Worm (Caenorhabditis elegans) whole organism, mixed stage, embryonic: ENCODE data around the gene nhr-101.

Experiments used
- M03D4.4 ChIP-seq: sonication (generic microtip); optimal IDR thresholded peaks from 2 replicates; lab custom pipeline; 2017; ENCODE audit warnings: mild to moderate bottlenecking, missing genetic modification characterization, missing compliant biosample characterization
- bed-3 ChIP-seq: fragments of 200-800 bp; sonication (Bioruptor generic); optimal IDR thresholded peaks from 3 replicates; lab custom pipeline; 2018; ENCODE audit warnings: mild to moderate bottlenecking, missing genetic modification characterization, moderate library complexity, missing compliant biosample characterization
- blmp-1 ChIP-seq: fragments of 150-350 bp; optimal IDR thresholded peaks from 2 replicates; lab custom pipeline; 2014; ENCODE audit warnings: missing biosample characterization, missing genetic modification characterization
- ceh-39 ChIP-seq: fragments of 150-350 bp; optimal IDR thresholded peaks from 2 replicates; lab custom pipeline; 2014; ENCODE audit warnings: missing biosample characterization, missing genetic modification characterization
- ceh-43 ChIP-seq: fragments of 200-800 bp; sonication (Bioruptor generic); optimal IDR thresholded peaks from 2 replicates; lab custom pipeline; 2018; ENCODE audit warnings: mild to moderate bottlenecking, missing genetic modification characterization, moderate library complexity, missing compliant biosample characterization
- ceh-83 ChIP-seq: fragments of 200-800 bp; sonication (Bioruptor generic); optimal IDR thresholded peaks from 2 replicates; lab custom pipeline; 2018; ENCODE audit warnings: mild to moderate bottlenecking, missing genetic modification characterization, missing compliant biosample characterization
- ces-1 ChIP-seq: fragments of 150-350 bp; optimal IDR thresholded peaks from 2 replicates; lab custom pipeline; 2014; ENCODE audit warnings: missing biosample characterization, missing genetic modification reagents, missing genetic modification characterization
- cnd-1 ChIP-seq: fragments of 200-800 bp; sonication (Bioruptor generic); optimal IDR thresholded peaks from 2 replicates; lab custom pipeline; 2018; ENCODE audit warnings: mild to moderate bottlenecking, missing genetic modification characterization, missing compliant biosample characterization
- drap-1 ChIP-seq: fragments of 200-800 bp; sonication (Bioruptor generic); optimal IDR thresholded peaks from 3 replicates; lab custom pipeline; 2018; ENCODE audit warnings: mild to moderate bottlenecking, missing genetic modification characterization, missing compliant biosample characterization
- elt-1 ChIP-seq: sonication (generic microtip); optimal IDR thresholded peaks from 2 replicates; lab custom pipeline; 2017; ENCODE audit warnings: missing genetic modification characterization, mild to moderate bottlenecking, missing compliant biosample characterization, antibody characterized with exemption, moderate library complexity, borderline replicate concordance; ENCODE audit not compliant: insufficient read depth
- elt-3 ChIP-seq: fragments of 150-350 bp; optimal IDR thresholded peaks from 2 replicates; lab custom pipeline; 2014; ENCODE audit warnings: missing biosample characterization, missing genetic modification characterization
- flh-1 ChIP-seq: fragments of 200-800 bp; sonication (Bioruptor generic); optimal IDR thresholded peaks from 2 replicates; lab custom pipeline; 2018; ENCODE audit warnings: mild to moderate bottlenecking, missing genetic modification characterization, moderate library complexity, missing compliant biosample characterization
- ham-2 ChIP-seq: fragments of 200-800 bp; sonication (Bioruptor generic); optimal IDR thresholded peaks from 2 replicates; lab custom pipeline; 2018; ENCODE audit warnings: mild to moderate bottlenecking, missing genetic modification characterization, missing compliant biosample characterization
- hlh-1 ChIP-seq: fragments of 150-350 bp; optimal IDR thresholded peaks from 2 replicates; lab custom pipeline; 2014; ENCODE audit warnings: missing biosample characterization, missing genetic modification reagents, missing genetic modification characterization
- lin-13 ChIP-seq: fragments of 150-350 bp; optimal IDR thresholded peaks from 2 replicates; lab custom pipeline; 2014; ENCODE audit warnings: missing biosample characterization, missing genetic modification characterization
- lin-32 ChIP-seq: fragments of 200-800 bp; sonication (Bioruptor generic); optimal IDR thresholded peaks from 2 replicates; lab custom pipeline; 2018; ENCODE audit warnings: mild to moderate bottlenecking, missing genetic modification characterization, missing compliant biosample characterization
- lsy-2 ChIP-seq: fragments of 150-350 bp; optimal IDR thresholded peaks from 2 replicates; lab custom pipeline; 2014; ENCODE audit warnings: missing biosample characterization, missing genetic modification characterization
- mab-5 ChIP-seq: fragments of 150-350 bp; optimal IDR thresholded peaks from 2 replicates; lab custom pipeline; 2014; ENCODE audit warnings: missing biosample characterization, missing genetic modification characterization
- mep-1 ChIP-seq: fragments of 150-350 bp; optimal IDR thresholded peaks from 2 replicates; lab custom pipeline; 2017; ENCODE audit warnings: missing biosample characterization, missing genetic modification reagents, missing genetic modification characterization, inconsistent platforms
- mls-2 ChIP-seq: sonication (generic microtip); optimal IDR thresholded peaks from 2 replicates; lab custom pipeline; 2016; ENCODE audit warnings: mild to moderate bottlenecking, missing genetic modification characterization, moderate library complexity, missing compliant biosample characterization
- nhr-12 ChIP-seq: fragments of 150-350 bp; optimal IDR thresholded peaks from 2 replicates; lab custom pipeline; 2014; ENCODE audit warnings: missing biosample characterization, missing genetic modification characterization
- nhr-2 ChIP-seq: fragments of 150-350 bp; optimal IDR thresholded peaks from 2 replicates; lab custom pipeline; 2014; ENCODE audit warnings: missing biosample characterization, missing genetic modification characterization
- nhr-237 ChIP-seq: fragments of 150-350 bp; optimal IDR thresholded peaks from 2 replicates; lab custom pipeline; 2014; ENCODE audit warnings: missing biosample characterization, missing genetic modification characterization
- nhr-28 ChIP-seq: fragments of 150-350 bp; optimal IDR thresholded peaks from 2 replicates; lab custom pipeline; 2014; ENCODE audit warnings: missing biosample characterization, missing genetic modification characterization
- nhr-76 ChIP-seq: sonication (generic microtip); optimal IDR thresholded peaks from 2 replicates; lab custom pipeline; 2017; ENCODE audit warnings: missing biosample characterization, missing genetic modification characterization
- pha-4 ChIP-seq: fragments of 150-350 bp; optimal IDR thresholded peaks from 2 replicates; lab custom pipeline; 2018; ENCODE audit warnings: missing biosample characterization, missing genetic modification reagents, missing genetic modification characterization
- sem-2 ChIP-seq: fragments of 200-800 bp; sonication (Bioruptor generic); optimal IDR thresholded peaks from 2 replicates; lab custom pipeline; 2018; ENCODE audit warnings: mild to moderate bottlenecking, missing genetic modification characterization, missing compliant biosample characterization
- snpc-4 ChIP-seq: fragments of 150-350 bp; optimal IDR thresholded peaks from 2 replicates; lab custom pipeline; 2014; ENCODE audit warnings: missing biosample characterization, missing genetic modification characterization
- sptf-1 ChIP-seq: sonication (generic microtip); optimal IDR thresholded peaks from 2 replicates; lab custom pipeline; 2017; ENCODE audit warnings: mild to moderate bottlenecking, missing genetic modification characterization, moderate library complexity, missing compliant biosample characterization
- tbx-8 ChIP-seq: fragments of 200-800 bp; sonication (Bioruptor generic); optimal IDR thresholded peaks from 2 replicates; lab custom pipeline; 2018; ENCODE audit warnings: mild to moderate bottlenecking, missing genetic modification characterization, moderate library complexity, missing compliant biosample characterization
- unc-120 ChIP-seq: sonication (generic microtip); optimal IDR thresholded peaks from 2 replicates; lab custom pipeline; 2017; ENCODE audit warnings: missing genetic modification characterization, missing compliant biosample characterization; ENCODE audit not compliant: poor library complexity, severe bottlenecking
- unc-39 ChIP-seq: fragments of 150-350 bp; optimal IDR thresholded peaks from 2 replicates; lab custom pipeline; 2014; ENCODE audit warnings: missing biosample characterization, missing genetic modification characterization
- unc-62 ChIP-seq: fragments of 150-350 bp; optimal IDR thresholded peaks from 2 replicates; lab custom pipeline; 2014; ENCODE audit warnings: missing biosample characterization, missing genetic modification reagents, missing genetic modification characterization
- zip-8 ChIP-seq: fragments of 150-350 bp; optimal IDR thresholded peaks from 2 replicates; lab custom pipeline; 2014; ENCODE audit warnings: missing biosample characterization, missing genetic modification characterization
- ztf-11 ChIP-seq: fragments of 150-350 bp; optimal IDR thresholded peaks from 2 replicates; lab custom pipeline; 2014; ENCODE audit warnings: missing biosample characterization, missing genetic modification characterization

Gene nhr-101

DNA sequence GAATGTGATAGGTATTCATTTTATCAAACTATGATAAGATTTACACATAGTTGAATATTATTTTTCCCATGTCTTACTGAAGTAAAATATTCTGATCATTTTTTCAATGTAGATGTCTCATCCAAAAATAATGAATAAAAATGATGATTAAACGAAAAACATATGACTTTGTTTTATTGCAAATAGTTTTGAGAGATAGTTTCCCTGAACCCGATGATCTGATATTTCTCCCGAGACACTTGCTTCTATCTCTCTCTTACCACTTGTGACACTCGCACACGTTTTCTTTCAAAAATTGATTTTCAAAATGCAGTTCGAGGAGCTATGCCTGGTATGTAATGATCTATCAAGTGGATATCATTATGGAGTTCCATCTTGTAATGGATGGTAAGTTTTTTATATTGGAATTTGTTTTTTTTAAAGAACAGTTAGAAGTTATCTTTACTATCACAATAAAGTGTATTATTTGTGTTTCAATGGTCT is at the start of gene nhr-101, which contains the start of gene pms-2:
TSS of gene nhr-101 (plus strand) at position 308 of the 483 bp plus-strand sequence.
TSS of gene pms-2 (minus strand) at position 433 of the 483 bp plus-strand sequence.
- TF ChIP-seq M03D4.4 (tag; lab: Kevin White, UChicago) (no peak), bed-3 (GFP tag; lab: Kevin White, UChicago) (no peak), unc-120 (tag; lab: Kevin White, UChicago) (no peak), elt-3 (tag; lab: Kevin White, UChicago) (no peak), nhr-2 (no peak), snpc-4 (no peak), sptf-1 (tag; lab: Kevin White, UChicago) (no peak), ceh-39 (tag; lab: Kevin White, UChicago) (no peak), unc-39 (tag; lab: Kevin White, UChicago) (no peak), tbx-8 (no peak), lin-13 (tag; lab: Kevin White, UChicago) (no peak), lsy-2 (tag; lab: Kevin White, UChicago) (no peak), nhr-12 (no peak), lin-32 (GFP tag; lab: Kevin White, UChicago) (no peak)

ce11 chrV:11521448-11521847 is 48.8 kb upstream of the nhr-101 start, which contains the start of gene pafo-1:
TSS of gene pafo-1 (plus strand) at chrV:11521703.
- TF ChIP-seq drap-1 (GFP tag; lab: Kevin White, UChicago) (peak; percentile 49), ceh-43 (peak; percentile 44), ceh-83 (GFP tag; lab: Kevin White, UChicago) (peak; percentile 19), cnd-1 (peak; percentile 47), mep-1 (tag; lab: Kevin White, UChicago) (peak; percentile 80), lin-32 (GFP tag; lab: Kevin White, UChicago) (no peak), tbx-8 (peak; percentile 43), lin-13 (tag; lab: Kevin White, UChicago) (peak; percentile 87), hlh-1 (tag; lab: Kevin White, UChicago) (peak; percentile 57), M03D4.4 (tag; lab: Kevin White, UChicago) (peak; percentile 76), lsy-2 (tag; lab: Kevin White, UChicago) (peak; percentile 75), ceh-39 (tag; lab: Kevin White, UChicago) (peak; percentile 20), zip-8 (no peak), pha-4 (tag; lab: Kevin White, UChicago) (peak; percentile 70), sptf-1 (tag; lab: Kevin White, UChicago) (no peak), unc-120 (tag; lab: Kevin White, UChicago) (peak; percentile 28), nhr-237 (tag; lab: Kevin White, UChicago) (peak; percentile 74), sem-2 (GFP tag; lab: Kevin White, UChicago) (peak; percentile 32), elt-3 (tag; lab: Kevin White, UChicago) (no peak)

DNA sequence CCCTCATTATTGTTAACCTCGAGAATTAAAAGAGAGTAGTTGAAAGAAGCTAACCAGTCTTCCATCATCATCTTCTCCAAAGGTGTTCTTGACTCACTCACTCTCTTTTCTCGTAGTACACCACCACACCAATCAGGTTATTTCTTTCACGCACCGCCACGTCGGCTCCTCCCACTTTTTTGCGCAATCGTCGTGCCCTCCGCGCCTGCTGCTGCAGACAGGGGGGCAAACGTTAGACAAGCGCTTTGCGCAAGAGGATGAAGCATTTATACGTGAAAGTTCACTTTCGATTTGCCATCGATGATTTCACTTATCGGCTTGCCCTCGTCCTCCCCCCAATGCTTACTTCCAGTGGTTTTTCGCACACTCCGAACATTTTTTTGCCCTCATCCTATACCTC is 44.9 kb upstream of the nhr-101 start:
- TF ChIP-seq ham-2 (GFP tag; lab: Kevin White, UChicago) (peak; percentile 44), flh-1 (GFP tag; lab: Kevin White, UChicago) (no peak), sptf-1 (tag; lab: Kevin White, UChicago) (peak; percentile 28), unc-62 (GFP tag; lab: Kevin White, UChicago) (no peak), blmp-1 (tag; lab: Kevin White, UChicago) (peak; percentile 70), nhr-237 (tag; lab: Kevin White, UChicago) (no peak), elt-3 (tag; lab: Kevin White, UChicago) (no peak), sem-2 (GFP tag; lab: Kevin White, UChicago) (no peak), nhr-76 (no peak), ces-1 (GFP tag; lab: Kevin White, UChicago) (no peak), ztf-11 (tag; lab: Kevin White, UChicago) (no peak)

DNA sequence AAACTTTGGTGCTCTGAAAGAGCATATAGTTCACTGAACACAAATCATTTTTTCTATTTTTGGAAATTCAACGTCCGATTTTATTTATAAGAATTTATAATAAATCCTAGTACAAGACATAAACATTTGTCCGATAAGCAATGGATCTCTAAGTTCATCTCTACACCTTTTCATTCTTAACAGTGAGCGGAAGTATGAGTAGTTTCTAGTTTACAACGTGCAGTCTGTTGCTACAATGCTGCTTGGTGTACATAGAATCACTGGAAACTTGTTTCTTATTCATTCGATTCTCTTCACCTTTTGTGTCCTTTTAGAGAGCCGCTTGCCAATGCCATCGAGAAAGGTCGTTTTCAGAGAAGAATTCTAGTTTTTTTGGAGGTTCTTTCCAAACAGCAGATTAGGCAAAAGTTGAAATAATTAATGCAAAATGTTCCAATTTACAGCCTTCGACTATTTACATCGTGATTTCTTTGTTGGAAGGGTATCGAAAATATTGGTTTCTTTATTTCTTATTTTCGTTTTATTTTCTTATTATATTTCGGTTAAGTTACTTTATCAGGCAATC is 43.3 kb upstream of the nhr-101 start:
- TF ChIP-seq ham-2 (GFP tag; lab: Kevin White, UChicago) = no peak
- TF ChIP-seq elt-1 = no peak
- no peak for TF ChIP-seq unc-62 (GFP tag; lab: Kevin White, UChicago)
- no peak for TF ChIP-seq tbx-8
- no peak for TF ChIP-seq flh-1 (GFP tag; lab: Kevin White, UChicago)
- no peak for TF ChIP-seq mab-5 (tag; lab: Kevin White, UChicago)
- TF ChIP-seq lin-32 (GFP tag; lab: Kevin White, UChicago) = no peak
- TF ChIP-seq ces-1 (GFP tag; lab: Kevin White, UChicago) = no peak
- no peak for TF ChIP-seq elt-3 (tag; lab: Kevin White, UChicago)
- no peak for TF ChIP-seq nhr-28
- TF ChIP-seq snpc-4 = no peak
- no peak for TF ChIP-seq mls-2 (tag; lab: Kevin White, UChicago)
- no peak for TF ChIP-seq unc-120 (tag; lab: Kevin White, UChicago)
- no peak for TF ChIP-seq nhr-237 (tag; lab: Kevin White, UChicago)
